Fruit fly (Drosophila melanogaster): ENCODE results near the gene dachs.

DNA sequence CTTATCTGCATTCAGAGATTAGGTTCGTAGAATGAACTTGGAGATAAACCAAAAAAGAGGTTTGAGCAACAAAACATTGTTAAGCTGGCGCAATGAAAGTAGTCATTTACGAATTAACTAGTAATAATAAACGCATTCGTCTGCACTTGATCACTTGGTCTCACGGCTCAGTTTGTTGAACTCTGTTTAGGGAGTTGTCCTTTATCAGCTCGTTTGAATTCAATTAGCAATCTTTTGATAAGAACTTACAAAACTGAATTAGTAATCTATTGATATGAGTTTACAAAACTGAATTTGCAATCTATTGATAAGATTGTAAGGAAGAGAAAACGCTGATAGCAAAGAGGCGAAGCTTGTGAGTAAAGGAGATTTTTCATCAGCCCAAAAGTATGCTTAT, 67.5 kb downstream of the dachs start:
- TF ChIP-seq CG1620 (GFP tag; optimal IDR thresholded peaks at IDR 0.05) (no peak), cic (GFP tag; optimal IDR thresholded peaks at IDR 0.05) (no peak)
